Worm (Caenorhabditis elegans): ENCODE measurements around the gene D1079.1.

D1079.1 gene

DNA sequence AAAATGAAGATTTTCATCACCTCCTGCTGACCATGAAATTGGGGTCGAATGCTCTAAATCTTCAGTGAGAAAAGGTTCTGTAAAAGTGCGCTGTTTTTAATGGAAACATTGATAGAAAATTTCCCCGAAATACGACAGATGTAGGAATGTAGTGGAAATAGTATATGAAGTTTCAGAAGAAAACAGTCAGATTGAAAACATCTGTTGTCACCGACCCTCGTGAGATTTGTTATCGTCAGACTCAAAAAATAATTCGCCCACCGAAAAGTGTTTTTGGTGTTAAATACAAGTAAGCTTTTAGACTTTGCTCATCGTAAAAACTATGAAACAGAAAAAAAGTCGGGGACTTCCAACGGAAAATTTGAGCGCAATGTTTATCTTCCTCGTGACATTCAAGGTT is 38.1 kb upstream of the D1079.1 start, which contains the start of gene F14H12.8:
Gene F14H12.8, minus strand, starts transcription at position 101 of the 400 bp plus-strand sequence.
- no peak for TF ChIP-seq ceh-22 (tag; optimal IDR thresholded peaks at IDR 0.05)
- TF ChIP-seq sox-4 (tag; optimal IDR thresholded peaks at IDR 0.05): no peak
- no peak for TF ChIP-seq pat-9 (tag; optimal IDR thresholded peaks at IDR 0.05)
- TF ChIP-seq elt-2 (tag; optimal IDR thresholded peaks at IDR 0.05): no peak
- no peak for TF ChIP-seq ceh-9 (tag; optimal IDR thresholded peaks at IDR 0.05)
- TF ChIP-seq ama-1 (optimal IDR thresholded peaks at IDR 0.05): no peak
- no peak for TF ChIP-seq unc-3 (GFP tag; conservative IDR thresholded peaks at IDR 0.05)
- TF ChIP-seq unc-3 (tag; optimal IDR thresholded peaks at IDR 0.05): no peak
- TF ChIP-seq odd-2 (tag; optimal IDR thresholded peaks at IDR 0.05): no peak
- TF ChIP-seq pros-1 (tag; optimal IDR thresholded peaks at IDR 0.05): no peak
- TF ChIP-seq lim-6 (tag; optimal IDR thresholded peaks at IDR 0.05): no peak
- TF ChIP-seq eyg-1 (tag; optimal IDR thresholded peaks at IDR 0.05): no peak
- TF ChIP-seq Y22D7AL.16 (tag; optimal IDR thresholded peaks at IDR 0.05): no peak
- no peak for TF ChIP-seq ceh-30 (tag; optimal IDR thresholded peaks at IDR 0.05)
- no peak for TF ChIP-seq gmeb-2 (tag; optimal IDR thresholded peaks at IDR 0.05)
- TF ChIP-seq K02D7.2 (tag; optimal IDR thresholded peaks at IDR 0.05): no peak
- TF ChIP-seq pag-3 (tag; optimal IDR thresholded peaks at IDR 0.05; ENCODE audit: borderline replicate concordance): no peak

DNA sequence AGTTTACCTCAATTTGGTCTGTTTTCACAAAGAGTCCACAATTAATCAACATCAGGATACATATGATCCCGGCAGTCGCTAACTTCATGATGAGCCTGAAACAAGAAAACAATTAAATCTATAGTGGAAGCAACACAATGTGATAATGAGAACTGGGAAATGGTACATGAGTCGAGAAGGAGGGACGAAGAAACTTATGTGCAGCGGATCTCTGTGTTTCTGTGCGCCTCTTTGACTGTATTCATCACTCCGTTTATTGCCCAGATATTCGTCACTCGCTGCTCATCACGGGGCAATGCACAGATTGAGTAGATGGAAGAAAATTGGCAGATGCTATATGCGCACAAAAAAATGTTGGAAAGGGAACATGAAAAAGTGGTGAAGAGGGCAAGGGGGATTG is 36.7 kb upstream of the D1079.1 start, which contains the start of gene R160.3:
Gene R160.3, minus strand, starts transcription at position 101 of the 400 bp plus-strand sequence.
- no peak for TF ChIP-seq elt-4 (tag; optimal IDR thresholded peaks at IDR 0.05)
- TF ChIP-seq hlh-13 (GFP tag; optimal IDR thresholded peaks at IDR 0.05): no peak
- TF ChIP-seq npax-4 (tag; optimal IDR thresholded peaks at IDR 0.05): no peak
- TF ChIP-seq ceh-6 (GFP tag; optimal IDR thresholded peaks at IDR 0.05): no peak
- no peak for TF ChIP-seq ceh-19 (GFP tag; optimal IDR thresholded peaks at IDR 0.05)
- no peak for TF ChIP-seq fkh-10 (GFP tag; optimal IDR thresholded peaks at IDR 0.05)
- TF ChIP-seq ceh-14 (tag; optimal IDR thresholded peaks at IDR 0.05): no peak
- TF ChIP-seq pax-1 (tag; optimal IDR thresholded peaks at IDR 0.05): no peak

DNA sequence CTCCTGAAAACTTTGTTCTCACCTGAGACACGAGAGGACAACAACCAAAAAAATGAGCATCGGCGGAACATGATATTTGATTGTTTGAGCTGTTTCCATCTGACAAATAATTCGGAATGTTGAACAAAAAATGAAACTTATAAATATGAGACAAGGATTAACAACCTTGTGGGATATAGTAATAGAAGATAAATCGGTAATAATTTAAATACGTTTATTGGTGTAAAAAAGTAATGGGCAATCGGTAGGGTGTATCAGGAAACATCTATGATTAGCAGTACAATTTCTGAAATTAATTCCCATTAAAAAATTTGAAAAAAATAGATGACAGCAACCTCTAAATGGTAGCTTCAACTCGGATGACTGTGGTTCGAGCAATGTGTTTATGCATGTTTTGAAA is 35.5 kb upstream of the D1079.1 start, which contains the start of gene R160.10:
Gene R160.10, minus strand, starts transcription at position 101 of the 400 bp plus-strand sequence.
- TF ChIP-seq pat-9 (tag; optimal IDR thresholded peaks at IDR 0.05): no peak

DNA sequence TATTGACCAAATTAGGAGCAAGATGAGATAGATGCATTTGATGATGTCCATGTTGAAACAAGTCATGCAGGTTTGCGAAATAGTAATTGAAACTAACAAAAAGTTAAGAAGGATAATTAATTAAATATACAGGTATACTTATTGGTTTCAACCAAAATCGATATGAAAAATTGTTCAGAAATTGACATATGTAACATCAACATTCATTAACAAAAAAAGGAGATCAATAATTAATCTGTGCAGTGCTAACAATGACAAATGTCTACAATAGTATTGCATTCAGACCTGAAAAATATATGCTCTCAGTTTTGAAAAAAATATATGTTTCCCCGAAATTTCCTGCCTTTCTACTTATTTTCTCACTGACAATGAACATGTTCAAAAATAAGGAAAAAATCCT is 34.2 kb upstream of the D1079.1 start, which contains the start of gene R160.4:
Gene R160.4, minus strand, starts transcription at position 101 of the 400 bp plus-strand sequence.
- TF ChIP-seq lim-6 (tag; optimal IDR thresholded peaks at IDR 0.05): no peak
- no peak for TF ChIP-seq ceh-31 (tag; optimal IDR thresholded peaks at IDR 0.05)
- TF ChIP-seq ceh-30 (tag; optimal IDR thresholded peaks at IDR 0.05): no peak
- TF ChIP-seq elt-2 (tag; optimal IDR thresholded peaks at IDR 0.05): no peak
- no peak for TF ChIP-seq ceh-34 (tag; optimal IDR thresholded peaks at IDR 0.05)
- TF ChIP-seq F13H6.1 (tag; optimal IDR thresholded peaks at IDR 0.05): no peak
- no peak for TF ChIP-seq unc-86 (tag; optimal IDR thresholded peaks at IDR 0.05)
- TF ChIP-seq nhr-11 (tag; optimal IDR thresholded peaks at IDR 0.05): no peak
- TF ChIP-seq fkh-10 (GFP tag; optimal IDR thresholded peaks at IDR 0.05): no peak
- TF ChIP-seq fkh-6 (tag; optimal IDR thresholded peaks at IDR 0.05): no peak
- no peak for TF ChIP-seq pqm-1 (tag; optimal IDR thresholded peaks at IDR 0.05)
- no peak for TF ChIP-seq ceh-14 (tag; optimal IDR thresholded peaks at IDR 0.05)
- no peak for TF ChIP-seq pag-3 (tag; optimal IDR thresholded peaks at IDR 0.05; ENCODE audit: borderline replicate concordance)
- TF ChIP-seq K09A11.1 (tag; optimal IDR thresholded peaks at IDR 0.05; ENCODE audit: insufficient read depth): no peak
- no peak for TF ChIP-seq tbx-2 (tag; optimal IDR thresholded peaks at IDR 0.05)
- TF ChIP-seq ceh-2 (tag; optimal IDR thresholded peaks at IDR 0.05): no peak
- no peak for TF ChIP-seq ztf-16 (tag; optimal IDR thresholded peaks at IDR 0.05)
- TF ChIP-seq ceh-9 (tag; optimal IDR thresholded peaks at IDR 0.05): no peak

DNA sequence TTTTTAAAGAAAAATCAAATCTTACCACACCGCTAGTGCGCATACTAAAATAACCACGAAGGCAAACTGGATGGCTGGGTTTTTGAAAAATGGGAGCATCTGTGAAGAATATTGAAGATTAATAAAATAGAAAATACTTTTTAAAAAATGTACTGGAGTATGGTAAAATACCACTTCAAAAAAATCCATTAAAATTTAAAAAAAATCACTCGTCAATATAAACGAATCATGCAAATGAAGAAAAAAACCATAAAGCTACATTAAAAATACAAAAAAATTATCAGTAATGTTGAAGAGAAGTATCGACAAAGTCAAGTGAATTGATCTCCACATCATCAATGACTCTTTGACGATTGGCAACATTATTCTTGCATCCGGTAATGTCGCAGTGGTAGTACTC is 32.2 kb upstream of the D1079.1 start, which contains the start of gene R160.5:
Gene R160.5, minus strand, starts transcription at position 101 of the 400 bp plus-strand sequence.
- TF ChIP-seq ceh-18 (tag; optimal IDR thresholded peaks at IDR 0.05): no peak
- TF ChIP-seq fkh-6 (tag; optimal IDR thresholded peaks at IDR 0.05): no peak

Measured in whole organism, late embryonic.